Fruit fly (Drosophila melanogaster) whole organism, embryonic: ENCODE measurements around the gene CG15814.

Source experiments
- ATbp ChIP-seq: fragments of 200-800 bp; sonication (Bioruptor generic); optimal IDR thresholded peaks from 2 replicates; lab custom pipeline; 2017; ENCODE audit warnings: missing biosample characterization, mild to moderate bottlenecking, missing genetic modification characterization, missing genetic modification reagents
- B-H2 ChIP-seq: fragments of 200-800 bp; sonication (Bioruptor generic); optimal IDR thresholded peaks from 2 replicates; lab custom pipeline; 2018; ENCODE audit warnings: missing biosample characterization, mild to moderate bottlenecking, missing genetic modification characterization
- Bgb ChIP-seq: fragments of 200-800 bp; sonication (Bioruptor generic); IDR thresholded peaks from 2 replicates; pipeline ENCODE4 v1.3.6; 2022; ENCODE audit warnings: missing biosample characterization, missing genetic modification characterization; ENCODE audit not compliant: partially characterized antibody
- BtbVII ChIP-seq: fragments of 200-800 bp; sonication (Bioruptor generic); optimal IDR thresholded peaks from 3 replicates; lab custom pipeline; 2017; ENCODE audit warnings: missing biosample characterization, mild to moderate bottlenecking, missing genetic modification characterization
- CG10209 ChIP-seq: fragments of 200-800 bp; sonication (Bioruptor generic); optimal IDR thresholded peaks from 3 replicates; lab custom pipeline; 2017; ENCODE audit warnings: missing biosample characterization, mild to moderate bottlenecking, missing genetic modification characterization, missing genetic modification reagents
- CG10267 ChIP-seq: fragments of 200-800 bp; sonication (Bioruptor generic); optimal IDR thresholded peaks from 2 replicates; lab custom pipeline; 2018; ENCODE audit warnings: missing biosample characterization, mild to moderate bottlenecking, missing genetic modification characterization, moderate library complexity
- CG10431 ChIP-seq: fragments of 200-800 bp; sonication (Bioruptor generic); optimal IDR thresholded peaks from 3 replicates; lab custom pipeline; 2018; ENCODE audit warnings: missing biosample characterization, mild to moderate bottlenecking, missing genetic modification characterization
- CG10654 ChIP-seq: fragments of 200-800 bp; sonication (Bioruptor generic); optimal IDR thresholded peaks from 2 replicates; lab custom pipeline; 2016; ENCODE audit warnings: missing biosample characterization, missing genetic modification characterization
- CG11093 ChIP-seq: fragments of 200-800 bp; sonication (Bioruptor generic); IDR thresholded peaks from 3 replicates; pipeline ENCODE4 v1.3.6; 2022; ENCODE audit warnings: missing biosample characterization, missing genetic modification characterization
- CG11247 ChIP-seq: fragments of 200-800 bp; sonication (Bioruptor generic); IDR thresholded peaks from 2 replicates; pipeline ENCODE4 v1.3.6; 2022; ENCODE audit warnings: missing biosample characterization, missing genetic modification characterization
- CG11504 ChIP-seq: fragments of 200-800 bp; sonication (Bioruptor generic); optimal IDR thresholded peaks from 3 replicates; lab custom pipeline; 2019; ENCODE audit warnings: missing biosample characterization, mild to moderate bottlenecking, missing genetic modification characterization, moderate library complexity
- CG11723 ChIP-seq: fragments of 200-800 bp; sonication (Bioruptor generic); optimal IDR thresholded peaks from 2 replicates; lab custom pipeline; 2017; ENCODE audit warnings: missing biosample characterization, mild to moderate bottlenecking, missing genetic modification characterization
- CG1233 ChIP-seq: fragments of 200-800 bp; sonication (Bioruptor generic); optimal IDR thresholded peaks from 4 replicates; lab custom pipeline; 2018; ENCODE audit warnings: missing biosample characterization, mild to moderate bottlenecking, missing genetic modification characterization
- CG13296 ChIP-seq: fragments of 200-800 bp; sonication (Bioruptor generic); optimal IDR thresholded peaks from 3 replicates; lab custom pipeline; 2018; ENCODE audit warnings: missing biosample characterization, mild to moderate bottlenecking, missing genetic modification characterization
- CG15073 ChIP-seq: fragments of 200-800 bp; sonication (Bioruptor generic); optimal IDR thresholded peaks from 2 replicates; lab custom pipeline; 2016; ENCODE audit warnings: missing biosample characterization, missing genetic modification characterization
- CG18764 ChIP-seq: fragments of 200-800 bp; sonication (Bioruptor generic); optimal IDR thresholded peaks from 3 replicates; lab custom pipeline; 2016; ENCODE audit warnings: missing biosample characterization, missing genetic modification characterization
- CG2116 ChIP-seq: fragments of 200-800 bp; sonication (Bioruptor generic); optimal IDR thresholded peaks from 3 replicates; lab custom pipeline; 2018; ENCODE audit warnings: missing biosample characterization, mild to moderate bottlenecking, missing genetic modification characterization
- CG32532 ChIP-seq: fragments of 200-800 bp; sonication (Bioruptor generic); IDR thresholded peaks from 2 replicates; pipeline ENCODE4 v1.3.6; 2022; ENCODE audit warnings: missing biosample characterization, missing genetic modification characterization
- CG34376 ChIP-seq: fragments of 200-800 bp; sonication (Bioruptor generic); optimal IDR thresholded peaks from 2 replicates; lab custom pipeline; 2018; ENCODE audit warnings: missing biosample characterization, mild to moderate bottlenecking, missing genetic modification characterization
- CG6254 ChIP-seq: fragments of 200-800 bp; sonication (Bioruptor generic); optimal IDR thresholded peaks from 3 replicates; lab custom pipeline; 2017; ENCODE audit warnings: mild to moderate bottlenecking, missing biosample characterization, missing genetic modification reagents, missing genetic modification characterization
- CG6765 ChIP-seq: fragments of 200-800 bp; sonication (Bioruptor generic); optimal IDR thresholded peaks from 3 replicates; lab custom pipeline; 2017; ENCODE audit warnings: missing biosample characterization, mild to moderate bottlenecking, missing genetic modification characterization
- CG8281 ChIP-seq: fragments of 200-800 bp; sonication (Bioruptor generic); optimal IDR thresholded peaks from 2 replicates; lab custom pipeline; 2018; ENCODE audit warnings: missing biosample characterization, mild to moderate bottlenecking, missing genetic modification characterization, moderate library complexity
- CG8359 ChIP-seq: fragments of 200-800 bp; sonication (Bioruptor generic); optimal IDR thresholded peaks from 2 replicates; lab custom pipeline; 2017; ENCODE audit warnings: missing biosample characterization, mild to moderate bottlenecking, missing genetic modification characterization, borderline replicate concordance
- CHES-1-like ChIP-seq: fragments of 200-800 bp; sonication (Bioruptor generic); optimal IDR thresholded peaks from 2 replicates; lab custom pipeline; 2016; ENCODE audit warnings: missing biosample characterization, missing genetic modification characterization
- Fer3 ChIP-seq: fragments of 200-800 bp; sonication (Bioruptor generic); optimal IDR thresholded peaks from 2 replicates; lab custom pipeline; 2018; ENCODE audit warnings: missing biosample characterization, mild to moderate bottlenecking, missing genetic modification characterization, moderate library complexity
- HHEX ChIP-seq: fragments of 200-800 bp; sonication (Bioruptor generic); optimal IDR thresholded peaks from 3 replicates; lab custom pipeline; 2017; ENCODE audit warnings: missing biosample characterization, mild to moderate bottlenecking, missing genetic modification characterization, missing genetic modification reagents
- Hmx ChIP-seq: fragments of 200-800 bp; sonication (Bioruptor generic); optimal IDR thresholded peaks from 2 replicates; lab custom pipeline; 2016; ENCODE audit warnings: missing biosample characterization, missing genetic modification characterization
- Kr ChIP-seq: fragments of 200-800 bp; sonication (Bioruptor generic); optimal IDR thresholded peaks from 2 replicates; lab custom pipeline; 2017; ENCODE audit warnings: missing biosample characterization, mild to moderate bottlenecking, missing genetic modification characterization
- Lpt ChIP-seq: fragments of >200 bp; optimal IDR thresholded peaks from 2 replicates; lab custom pipeline; 2018; ENCODE audit warnings: missing biosample characterization, missing genetic modification characterization
- Med ChIP-seq: fragments of 200-800 bp; sonication (Bioruptor generic); peaks from one replicate; lab custom pipeline; 2016; ENCODE audit warnings: missing biosample characterization, missing genetic modification characterization, mild to moderate bottlenecking, inconsistent platforms, moderate library complexity
- Nf-YA ChIP-seq: fragments of 200-800 bp; sonication (Bioruptor generic); IDR thresholded peaks from 2 replicates; pipeline ENCODE4 v1.3.6; 2022; ENCODE audit warnings: missing biosample characterization, missing genetic modification characterization
- Nf-YC ChIP-seq: fragments of 200-800 bp; optimal IDR thresholded peaks from 3 replicates; lab custom pipeline; 2019; ENCODE audit warnings: missing biosample characterization, mild to moderate bottlenecking, missing genetic modification characterization, moderate library complexity
- Sox100B ChIP-seq: fragments of 200-800 bp; sonication (Bioruptor generic); optimal IDR thresholded peaks from 3 replicates; lab custom pipeline; 2018; ENCODE audit warnings: missing biosample characterization, mild to moderate bottlenecking, missing genetic modification characterization
- Tbp ChIP-seq: fragments of >200 bp; optimal IDR thresholded peaks from 2 replicates; lab custom pipeline; 2018; ENCODE audit warnings: missing biosample characterization, missing genetic modification characterization
- Vsx1 ChIP-seq: fragments of 200-800 bp; sonication (Bioruptor generic); optimal IDR thresholded peaks from 2 replicates; lab custom pipeline; 2017; ENCODE audit warnings: missing biosample characterization, mild to moderate bottlenecking, missing genetic modification characterization, missing genetic modification reagents
- ac ChIP-seq: fragments of 200-800 bp; sonication (Bioruptor generic); optimal IDR thresholded peaks from 3 replicates; lab custom pipeline; 2017; ENCODE audit warnings: missing biosample characterization, mild to moderate bottlenecking, missing genetic modification characterization
- cas ChIP-seq: fragments of 200-800 bp; sonication (Bioruptor generic); IDR thresholded peaks from 2 replicates; pipeline ENCODE4 v1.3.6; 2022; ENCODE audit warnings: missing biosample characterization, missing genetic modification characterization
- crol ChIP-seq: fragments of 200-800 bp; sonication (Bioruptor generic); IDR thresholded peaks from 2 replicates; pipeline ENCODE4 v1.3.6; 2022; ENCODE audit warnings: missing biosample characterization, missing genetic modification characterization
- crp ChIP-seq, 2 experiments: fragments of 200-800 bp; sonication (Bioruptor generic); optimal IDR thresholded peaks; 2 replicates in 1 of 2; 3 replicates in 1 of 2; lab custom pipeline; 2017; ENCODE audit warnings: missing biosample characterization in 2 of 2, missing genetic modification characterization in 2 of 2, mild to moderate bottlenecking in 1 of 2, moderate library complexity in 1 of 2
- fd96Cb ChIP-seq: fragments of 200-800 bp; sonication (Bioruptor generic); optimal IDR thresholded peaks from 2 replicates; lab custom pipeline; 2018; ENCODE audit warnings: missing biosample characterization, mild to moderate bottlenecking, missing genetic modification characterization, moderate library complexity
- gcm ChIP-seq: fragments of 200-800 bp; sonication (Bioruptor generic); optimal IDR thresholded peaks from 2 replicates; lab custom pipeline; 2019; ENCODE audit warnings: missing biosample characterization, mild to moderate bottlenecking, missing genetic modification characterization, moderate library complexity
- ind ChIP-seq: fragments of 200-800 bp; sonication (Bioruptor generic); optimal IDR thresholded peaks from 3 replicates; lab custom pipeline; 2016; ENCODE audit warnings: missing biosample characterization, missing genetic modification characterization
- kay ChIP-seq: fragments of 200-800 bp; sonication (Bioruptor generic); optimal IDR thresholded peaks from 2 replicates; lab custom pipeline; 2016; ENCODE audit warnings: missing biosample characterization, missing genetic modification characterization
- lov ChIP-seq, 2 experiments: fragments of 200-800 bp in 1 of 2; fragments of >200 bp in 1 of 2; sonication (Bioruptor generic) in 1 of 2; IDR thresholded peaks in 1 of 2; optimal IDR thresholded peaks in 1 of 2; 2 replicates in 1 of 2; 3 replicates in 1 of 2; pipeline versions ENCODE4 v1.3.6 to Lab custom; 2017 to 2022; ENCODE audit warnings: missing biosample characterization in 1 of 2, missing genetic modification characterization in 1 of 2
- odd ChIP-seq: fragments of 200-800 bp; sonication (Bioruptor generic); optimal IDR thresholded peaks from 2 replicates; lab custom pipeline; 2017; ENCODE audit warnings: missing biosample characterization, mild to moderate bottlenecking, missing genetic modification characterization
- sens ChIP-seq: fragments of 200-800 bp; sonication (Bioruptor generic); peaks from one replicate; lab custom pipeline; 2016; ENCODE audit warnings: missing biosample characterization, missing genetic modification characterization
- sisA ChIP-seq: fragments of 200-800 bp; sonication (Bioruptor generic); IDR thresholded peaks from 2 replicates; pipeline ENCODE4 v1.3.6; 2022; ENCODE audit warnings: missing biosample characterization, missing genetic modification characterization
- trh ChIP-seq: fragments of 200-800 bp; sonication (Bioruptor generic); optimal IDR thresholded peaks from 2 replicates; lab custom pipeline; 2016; ENCODE audit warnings: missing biosample characterization, missing genetic modification characterization

Gene CG15814

DNA sequence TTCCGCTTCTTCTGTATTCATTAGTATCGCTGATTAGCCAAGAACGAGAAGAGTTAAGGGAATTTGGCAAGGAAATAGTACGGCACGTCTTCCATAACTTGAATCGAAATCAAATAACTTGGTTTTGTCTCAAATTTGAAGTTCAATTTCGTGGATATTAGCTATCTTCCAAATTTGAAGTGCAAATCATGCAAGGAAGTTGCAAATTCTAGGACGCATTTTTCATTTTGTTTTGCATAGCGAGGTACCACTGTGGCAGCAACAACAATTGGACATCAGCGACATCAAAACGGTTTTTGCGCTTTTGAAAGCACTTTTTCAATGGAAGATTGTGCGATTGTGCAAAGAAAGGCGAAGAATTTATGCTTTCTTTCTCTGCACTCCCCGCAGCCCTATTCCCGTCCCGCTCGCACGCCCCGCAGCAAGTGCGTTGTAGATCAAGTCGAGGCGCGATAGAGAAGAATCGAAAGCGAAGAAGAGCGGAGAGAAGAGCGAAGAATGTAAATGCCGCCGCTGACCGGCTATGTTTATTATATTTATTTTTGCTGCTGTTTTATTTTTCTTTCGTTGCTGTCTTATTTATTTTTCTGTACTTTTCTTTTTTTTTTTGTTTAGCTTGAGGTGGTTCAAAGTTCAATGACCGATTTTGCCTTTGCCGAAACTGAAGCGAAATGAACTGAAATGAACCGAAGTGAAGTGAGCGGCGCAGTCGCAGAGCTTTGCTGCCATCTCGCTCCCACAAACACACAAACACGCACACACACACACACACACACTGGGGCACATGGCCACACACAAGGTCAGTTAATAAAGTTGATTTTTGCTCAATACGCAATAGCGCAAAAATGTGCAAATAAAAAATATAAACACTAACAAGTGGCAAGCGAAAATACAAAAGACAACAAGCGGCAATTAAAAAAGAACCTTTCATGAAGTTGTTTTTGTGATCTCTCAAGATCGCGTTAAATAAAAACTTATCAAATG is 31.3 kb upstream of the CG15814 start (continued):
- TF ChIP-seq CG10267 (tag; lab: Kevin White, UChicago) (no peak), CG8281 (no peak), odd (GFP tag; lab: Kevin White, UChicago) (no peak), lov (optimal IDR thresholded peaks at IDR 0.05; lab: Kevin White, UChicago) (no peak), lov (GFP tag; IDR thresholded peaks at IDR 0.05; lab: Robert Waterston, UW) (no peak), B-H2 (GFP tag; lab: Kevin White, UChicago) (no peak), Bgb (GFP tag; lab: Robert Waterston, UW) (no peak), BtbVII (GFP tag; lab: Kevin White, UChicago) (peak; percentile 6), crp (GFP tag; optimal IDR thresholded peaks at IDR 0.05; lab: Kevin White, UChicago) (no peak), CG11504 (peak; percentile 68), CG34376 (GFP tag; lab: Kevin White, UChicago) (no peak), Lpt (GFP tag; lab: Kevin White, UChicago) (no peak), sisA (GFP tag; lab: Robert Waterston, UW) (no peak; the same call in 1 of the 2 replicates), Vsx1 (no peak), CG6765 (GFP tag; lab: Kevin White, UChicago) (no peak), CG8359 (GFP tag; lab: Kevin White, UChicago) (no peak), CG6254 (no peak), CG15073 (GFP tag; lab: Kevin White, UChicago) (no peak), CG10209 (peak; percentile 49), fd96Cb (tag; lab: Kevin White, UChicago) (peak; percentile 37), Tbp (GFP tag; lab: Kevin White, UChicago) (no peak), CG11247 (GFP tag; lab: Robert Waterston, UW) (peak; percentile 44; the same call in 1 of the 2 replicates), cas (no peak), Nf-YC (no peak), CG1233 (GFP tag; lab: Kevin White, UChicago) (no peak), Nf-YA (no peak; the same call in 1 of the 2 replicates), ATbp (GFP tag; lab: Kevin White, UChicago) (peak; percentile 20), ind (peak; percentile 80), CHES-1-like (GFP tag; lab: Kevin White, UChicago) (peak; percentile 48), kay (GFP tag; lab: Kevin White, UChicago) (no peak), CG10431 (GFP tag; lab: Kevin White, UChicago) (no peak), Hmx (GFP tag; lab: Kevin White, UChicago) (peak; percentile 52), CG32532 (GFP tag; lab: Robert Waterston, UW) (peak; percentile 74), CG10654 (GFP tag; lab: Kevin White, UChicago) (peak; percentile 24), CG13296 (GFP tag; lab: Kevin White, UChicago) (peak; percentile 17), Kr (GFP tag; lab: Kevin White, UChicago) (no peak), gcm (GFP tag; lab: Kevin White, UChicago) (no peak), CG11093 (no peak), sens (GFP tag; lab: Kevin White, UChicago) (peak; percentile 55), CG18764 (no peak), HHEX (peak; percentile 5), Med (GFP tag; lab: Kevin White, UChicago) (peak; percentile 97), CG2116 (GFP tag; lab: Kevin White, UChicago) (no peak), Fer3 (peak; percentile 60), trh (GFP tag; lab: Kevin White, UChicago) (no peak), ac (GFP tag; lab: Kevin White, UChicago) (no peak), CG11723 (GFP tag; lab: Kevin White, UChicago) (no peak), crol (peak; percentile 82), Sox100B (GFP tag; lab: Kevin White, UChicago) (no peak)
